Fruit fly (Drosophila melanogaster): ENCODE data around the gene Rpt3R.
A peak's percentile ranks its signal among the peaks of the same experiment; 100 is the strongest.

Rpt3R gene

dm6 chr3R:9791177-9791806 is 35.0 kb upstream of the Rpt3R start, which contains the start of the genes CG12945 and CG8507 (continued):
- TF ChIP-seq Atf-2 (GFP tag; optimal IDR thresholded peaks at IDR 0.05) (peak; percentile 53), CG16815 (GFP tag; optimal IDR thresholded peaks at IDR 0.05) (peak; percentile 11), H15 (GFP tag; IDR thresholded peaks at IDR 0.05) (no peak), unc-4 (GFP tag; IDR thresholded peaks at IDR 0.05; ENCODE audit: partially characterized antibody) (0 out of 2 replicates have a peak, but pooled peaks have one; percentile 31), pfk (GFP tag; optimal IDR thresholded peaks at IDR 0.05) (no peak), CG15011 (GFP tag; optimal IDR thresholded peaks at IDR 0.05) (no peak), Optix (GFP tag; IDR thresholded peaks at IDR 0.05) (no peak), CG5245 (GFP tag; optimal IDR thresholded peaks at IDR 0.05) (peak; percentile 2), nau (GFP tag; optimal IDR thresholded peaks at IDR 0.05) (no peak), CG9609 (GFP tag; optimal IDR thresholded peaks at IDR 0.05) (peak; percentile 16), Opbp (GFP tag; IDR thresholded peaks at IDR 0.05; ENCODE audit: partially characterized antibody) (no peak), rib (GFP tag; IDR thresholded peaks at IDR 0.05) (no peak), al (GFP tag; IDR thresholded peaks at IDR 0.05) (peak; percentile 37; the same call in 1 of the 2 replicates), kni (GFP tag; optimal IDR thresholded peaks at IDR 0.05) (no peak), CG10654 (GFP tag; optimal IDR thresholded peaks at IDR 0.05) (peak; percentile 4), CG7839 (tag; optimal IDR thresholded peaks at IDR 0.05) (no peak), Sin3A (optimal IDR thresholded peaks at IDR 0.05) (peak; percentile 85), stc (GFP tag; IDR thresholded peaks at IDR 0.05) (no peak), schlank (tag; optimal IDR thresholded peaks at IDR 0.05) (no peak), CG6654 (GFP tag; optimal IDR thresholded peaks at IDR 0.05) (no peak), CG11085 (GFP tag; IDR thresholded peaks at IDR 0.05) (no peak), jumu (GFP tag; optimal IDR thresholded peaks at IDR 0.05) (peak; percentile 28), Asciz (GFP tag; optimal IDR thresholded peaks at IDR 0.05) (no peak), CG17802 (tag; optimal IDR thresholded peaks at IDR 0.05) (no peak), CG10209 (GFP tag; optimal IDR thresholded peaks at IDR 0.05) (peak; percentile 16), CG17361 (GFP tag; IDR thresholded peaks at IDR 0.05) (peak; percentile 69), CG3726 (GFP tag; IDR thresholded peaks at IDR 0.05) (no peak), gem (tag; optimal IDR thresholded peaks at IDR 0.05) (no peak), CG11398 (GFP tag; optimal IDR thresholded peaks at IDR 0.05) (no peak), Camta (GFP tag; optimal IDR thresholded peaks at IDR 0.05) (peak; percentile 44), da (GFP tag; optimal IDR thresholded peaks at IDR 0.05) (no peak), CG1024 (GFP tag; IDR thresholded peaks at IDR 0.05) (no peak), CG2875 (GFP tag; optimal IDR thresholded peaks at IDR 0.05) (no peak), CG14667 (GFP tag; IDR thresholded peaks at IDR 0.05) (no peak), row (GFP tag; IDR thresholded peaks at IDR 0.05) (peak; percentile 93), az2 (GFP tag; optimal IDR thresholded peaks at IDR 0.05) (no peak), kay (GFP tag; optimal IDR thresholded peaks at IDR 0.05) (peak; percentile 21), aop (GFP tag; IDR thresholded peaks at IDR 0.05) (no peak), CG2120 (GFP tag; optimal IDR thresholded peaks at IDR 0.05) (peak; percentile 79), slbo (GFP tag; IDR thresholded peaks at IDR 0.05) (peak; percentile 47; the same call in 1 of the 2 replicates), CG15073 (GFP tag; optimal IDR thresholded peaks at IDR 0.05) (no peak), ssp (GFP tag; IDR thresholded peaks at IDR 0.05) (peak; percentile 40), lilli (GFP tag; optimal IDR thresholded peaks at IDR 0.05) (peak; percentile 63), zfh1 (GFP tag; IDR thresholded peaks at IDR 0.05) (no peak), Gug (GFP tag; IDR thresholded peaks at IDR 0.05) (peak; percentile 36; the same call in 1 of the 4 replicates), her (GFP tag; optimal IDR thresholded peaks at IDR 0.05) (no peak), gcm (GFP tag; optimal IDR thresholded peaks at IDR 0.05) (peak; percentile 37), CG13123 (GFP tag; optimal IDR thresholded peaks at IDR 0.05) (no peak), CG7357 (GFP tag; IDR thresholded peaks at IDR 0.05) (no peak), CG10274 (GFP tag; optimal IDR thresholded peaks at IDR 0.05) (no peak), lola (GFP tag; optimal IDR thresholded peaks at IDR 0.05) (peak in 1 of 3 experiments; percentile 54)
